Fruit fly (Drosophila melanogaster) whole organism, embryonic: ENCODE data around the gene Cyp18a1.

Source experiments
- Atf-2 ChIP-seq: fragments of 200-800 bp; sonication (Bioruptor generic); optimal IDR thresholded peaks from 2 replicates; lab custom pipeline; 2016; ENCODE audit warnings: missing biosample characterization, missing genetic modification characterization
- Blimp-1 ChIP-seq: fragments of 200-800 bp; sonication (Bioruptor generic); optimal IDR thresholded peaks from 3 replicates; lab custom pipeline; 2018; ENCODE audit warnings: missing biosample characterization, missing genetic modification characterization, mild to moderate bottlenecking, moderate library complexity, missing genetic modification reagents
- CG10431 ChIP-seq: fragments of 200-800 bp; sonication (Bioruptor generic); optimal IDR thresholded peaks from 3 replicates; lab custom pipeline; 2018; ENCODE audit warnings: missing biosample characterization, mild to moderate bottlenecking, missing genetic modification characterization
- CG10565 ChIP-seq: fragments of 200-800 bp; sonication (Bioruptor generic); optimal IDR thresholded peaks from 3 replicates; lab custom pipeline; 2016; ENCODE audit warnings: missing biosample characterization, mild to moderate bottlenecking, missing genetic modification characterization
- CG11695 ChIP-seq: fragments of 200-800 bp; sonication (Bioruptor generic); IDR thresholded peaks from 3 replicates; pipeline ENCODE4 v1.3.6; 2022; ENCODE audit warnings: missing biosample characterization, missing genetic modification characterization
- CG13624 ChIP-seq: fragments of 200-800 bp; sonication (Bioruptor generic); optimal IDR thresholded peaks from 2 replicates; lab custom pipeline; 2016; ENCODE audit warnings: missing biosample characterization, missing genetic modification characterization
- CG13775 ChIP-seq: fragments of 200-800 bp; sonication (Bioruptor generic); optimal IDR thresholded peaks from 3 replicates; lab custom pipeline; 2017; ENCODE audit warnings: missing biosample characterization, mild to moderate bottlenecking, missing genetic modification characterization
- CG15601 ChIP-seq: fragments of 200-800 bp; sonication (Bioruptor generic); optimal IDR thresholded peaks from 3 replicates; lab custom pipeline; 2019; ENCODE audit warnings: missing biosample characterization, mild to moderate bottlenecking, missing genetic modification characterization, moderate library complexity
- CG18011 ChIP-seq: fragments of 200-800 bp; sonication (Bioruptor generic); optimal IDR thresholded peaks from 2 replicates; lab custom pipeline; 2017; ENCODE audit warnings: missing biosample characterization, missing genetic modification characterization, mild to moderate bottlenecking, moderate library complexity, missing genotype
- CG18262 ChIP-seq: fragments of 200-800 bp; optimal IDR thresholded peaks from 3 replicates; lab custom pipeline; 2019; ENCODE audit warnings: missing biosample characterization, mild to moderate bottlenecking, missing genetic modification characterization, moderate library complexity
- CG18619 ChIP-seq: fragments of 200-800 bp; sonication (Bioruptor generic); optimal IDR thresholded peaks from 3 replicates; lab custom pipeline; 2017; ENCODE audit warnings: missing biosample characterization, mild to moderate bottlenecking, missing genetic modification characterization
- CG2199 ChIP-seq: fragments of 200-800 bp; sonication (Bioruptor generic); IDR thresholded peaks from 3 replicates; pipeline ENCODE4 v1.3.6; 2022; ENCODE audit warnings: missing biosample characterization, missing genetic modification characterization
- CG3065 ChIP-seq: fragments of 200-800 bp; sonication (Bioruptor generic); optimal IDR thresholded peaks from 2 replicates; lab custom pipeline; 2016; ENCODE audit warnings: missing biosample characterization, missing genetic modification characterization
- CG3163 ChIP-seq: fragments of 200-800 bp; sonication (Bioruptor generic); optimal IDR thresholded peaks from 3 replicates; lab custom pipeline; 2016; ENCODE audit warnings: missing biosample characterization, missing genetic modification characterization
- CG34224 ChIP-seq: fragments of 200-800 bp; sonication (Bioruptor generic); IDR thresholded peaks from 3 replicates; pipeline ENCODE4 v1.3.6; 2022; ENCODE audit warnings: missing biosample characterization, missing genetic modification characterization; ENCODE audit not compliant: partially characterized antibody
- CG4617 ChIP-seq: fragments of 200-800 bp; sonication (Bioruptor generic); optimal IDR thresholded peaks from 3 replicates; lab custom pipeline; 2016; ENCODE audit warnings: missing biosample characterization, missing genetic modification characterization, borderline replicate concordance
- CG6254 ChIP-seq: fragments of 200-800 bp; sonication (Bioruptor generic); optimal IDR thresholded peaks from 3 replicates; lab custom pipeline; 2017; ENCODE audit warnings: mild to moderate bottlenecking, missing biosample characterization, missing genetic modification reagents, missing genetic modification characterization
- CG7271 ChIP-seq: fragments of 200-800 bp; sonication (Bioruptor generic); optimal IDR thresholded peaks from 2 replicates; lab custom pipeline; 2018; ENCODE audit warnings: missing biosample characterization, mild to moderate bottlenecking, missing genetic modification characterization, moderate library complexity
- CG8478 ChIP-seq: fragments of >200 bp; optimal IDR thresholded peaks from 2 replicates; lab custom pipeline; 2018
- Doc3 ChIP-seq: fragments of 200-800 bp; sonication (Bioruptor generic); IDR thresholded peaks from 3 replicates; pipeline ENCODE4 v1.3.6; 2022; ENCODE audit warnings: missing biosample characterization, missing genetic modification characterization; ENCODE audit not compliant: partially characterized antibody
- Fer2 ChIP-seq: fragments of 200-800 bp; sonication (Bioruptor generic); optimal IDR thresholded peaks from 2 replicates; lab custom pipeline; 2018; ENCODE audit warnings: missing biosample characterization, mild to moderate bottlenecking, missing genetic modification characterization, moderate library complexity
- HLH54F ChIP-seq: fragments of 200-800 bp; sonication (Bioruptor generic); optimal IDR thresholded peaks from 3 replicates; lab custom pipeline; 2016; ENCODE audit warnings: missing biosample characterization, missing genetic modification characterization
- Hand ChIP-seq: fragments of 200-800 bp; sonication (Bioruptor generic); optimal IDR thresholded peaks from 2 replicates; lab custom pipeline; 2017; ENCODE audit warnings: mild to moderate bottlenecking, missing biosample characterization, missing genetic modification reagents, missing genetic modification characterization
- Hsf ChIP-seq: fragments of 200-800 bp; sonication (Bioruptor generic); optimal IDR thresholded peaks from 3 replicates; lab custom pipeline; 2016; ENCODE audit warnings: missing biosample characterization, missing genetic modification characterization
- Lhr ChIP-seq: fragments of 200-800 bp; sonication (Bioruptor generic); optimal IDR thresholded peaks from 3 replicates; lab custom pipeline; 2017; ENCODE audit warnings: mild to moderate bottlenecking, missing biosample characterization, missing genetic modification reagents, missing genetic modification characterization
- NC2β ChIP-seq: fragments of 200-800 bp; sonication (Bioruptor generic); optimal IDR thresholded peaks from 2 replicates; lab custom pipeline; 2016; ENCODE audit warnings: missing biosample characterization, missing genetic modification characterization
- Ssrp ChIP-seq: fragments of 200-800 bp; sonication (Bioruptor generic); optimal IDR thresholded peaks from 2 replicates; lab custom pipeline; 2018; ENCODE audit warnings: missing biosample characterization, mild to moderate bottlenecking, missing genetic modification characterization, moderate library complexity
- Taf1 ChIP-seq: fragments of 200-800 bp; sonication (Bioruptor generic); IDR thresholded peaks from 2 replicates; pipeline ENCODE4 v1.3.6; 2022; ENCODE audit warnings: missing biosample characterization, missing genetic modification characterization
- ab ChIP-seq: fragments of 200-800 bp; sonication (Bioruptor generic); optimal IDR thresholded peaks from 2 replicates; lab custom pipeline; 2016; ENCODE audit warnings: missing biosample characterization, missing genetic modification characterization
- ara ChIP-seq: fragments of 200-800 bp; sonication (Bioruptor generic); IDR thresholded peaks from 2 replicates; pipeline ENCODE4 v1.3.6; 2022; ENCODE audit warnings: missing biosample characterization, missing genetic modification characterization
- bigmax ChIP-seq: fragments of 200-800 bp; sonication (Bioruptor generic); optimal IDR thresholded peaks from 2 replicates; lab custom pipeline; 2018; ENCODE audit warnings: missing biosample characterization, mild to moderate bottlenecking, missing genetic modification characterization
- chif ChIP-seq, 2 experiments: fragments of 200-800 bp; sonication (Bioruptor generic); optimal IDR thresholded peaks; 3 replicates each; lab custom pipeline; 2016; ENCODE audit warnings: missing biosample characterization in 2 of 2, missing genetic modification characterization in 2 of 2
- croc ChIP-seq: fragments of 200-800 bp; sonication (Bioruptor generic); conservative IDR thresholded peaks from 3 replicates; pipeline ENCODE4 v1.3.6; 2022; ENCODE audit warnings: missing biosample characterization, missing genetic modification characterization
- dm ChIP-seq: fragments of 200-800 bp; sonication (Bioruptor generic); optimal IDR thresholded peaks from 3 replicates; lab custom pipeline; 2016; ENCODE audit warnings: missing biosample characterization, missing genetic modification characterization
- esg ChIP-seq: fragments of 200-800 bp; sonication (Bioruptor generic); conservative IDR thresholded peaks from 2 replicates; pipeline ENCODE4 v1.3.6; 2022; ENCODE audit warnings: missing biosample characterization, missing genetic modification characterization
- fd64A ChIP-seq: fragments of 200-800 bp; sonication (Bioruptor generic); optimal IDR thresholded peaks from 3 replicates; lab custom pipeline; 2018; ENCODE audit warnings: missing biosample characterization, mild to moderate bottlenecking, missing genetic modification characterization
- fru ChIP-seq: fragments of >200 bp; optimal IDR thresholded peaks from 2 replicates; lab custom pipeline; 2017
- gcm ChIP-seq: fragments of 200-800 bp; sonication (Bioruptor generic); optimal IDR thresholded peaks from 2 replicates; lab custom pipeline; 2019; ENCODE audit warnings: missing biosample characterization, mild to moderate bottlenecking, missing genetic modification characterization, moderate library complexity
- gt ChIP-seq: fragments of 200-800 bp; sonication (Bioruptor generic); IDR thresholded peaks from 2 replicates; pipeline ENCODE4 v1.3.6; 2022; ENCODE audit warnings: missing biosample characterization, missing genetic modification characterization
- hb ChIP-seq: fragments of 200-800 bp; sonication (Bioruptor generic); IDR thresholded peaks from 3 replicates; pipeline ENCODE4 v1.3.6; 2022; ENCODE audit warnings: missing biosample characterization, missing genetic modification characterization; ENCODE audit not compliant: partially characterized antibody
- insv ChIP-seq, 2 experiments: fragments of 200-800 bp; sonication (Bioruptor generic); optimal IDR thresholded peaks; 3 replicates each; lab custom pipeline; 2016 to 2018; ENCODE audit warnings: missing biosample characterization in 2 of 2, missing genetic modification characterization in 2 of 2
- jumu ChIP-seq: fragments of 200-800 bp; sonication (Bioruptor generic); optimal IDR thresholded peaks from 3 replicates; lab custom pipeline; 2016; ENCODE audit warnings: missing biosample characterization, missing genetic modification characterization
- knrl ChIP-seq: fragments of 200-800 bp; sonication (Bioruptor generic); IDR thresholded peaks from 3 replicates; pipeline ENCODE4 v1.3.6; 2022; ENCODE audit warnings: missing biosample characterization, missing genetic modification characterization; ENCODE audit not compliant: partially characterized antibody
- lbe ChIP-seq: fragments of 200-800 bp; sonication (Bioruptor generic); optimal IDR thresholded peaks from 2 replicates; lab custom pipeline; 2016; ENCODE audit warnings: missing biosample characterization, mild to moderate bottlenecking, missing genetic modification characterization
- nerfin-1 ChIP-seq: fragments of 200-800 bp; sonication (Bioruptor generic); optimal IDR thresholded peaks from 3 replicates; lab custom pipeline; 2019; ENCODE audit warnings: missing biosample characterization, mild to moderate bottlenecking, missing genetic modification characterization, moderate library complexity
- nom ChIP-seq: fragments of 200-800 bp; sonication (Bioruptor generic); optimal IDR thresholded peaks from 2 replicates; lab custom pipeline; 2017; ENCODE audit warnings: missing biosample characterization, missing genetic modification characterization, mild to moderate bottlenecking, moderate library complexity, missing genetic modification reagents
- ro ChIP-seq: fragments of 200-800 bp; sonication (Bioruptor generic); IDR thresholded peaks from 2 replicates; pipeline ENCODE4 v1.3.6; 2022; ENCODE audit warnings: missing biosample characterization, missing genetic modification characterization
- sna ChIP-seq: fragments of 200-800 bp; sonication (Bioruptor generic); IDR thresholded peaks from 2 replicates; pipeline ENCODE4 v1.3.6; 2022; ENCODE audit warnings: missing biosample characterization, missing genetic modification characterization; ENCODE audit not compliant: partially characterized antibody
- sug ChIP-seq: fragments of 200-800 bp; optimal IDR thresholded peaks from 2 replicates; lab custom pipeline; 2019; ENCODE audit warnings: missing biosample characterization, mild to moderate bottlenecking, missing genetic modification characterization, moderate library complexity
- zen2 ChIP-seq: fragments of 200-800 bp; sonication (Bioruptor generic); IDR thresholded peaks from 3 replicates; pipeline ENCODE4 v1.3.6; 2022; ENCODE audit warnings: missing biosample characterization, missing genetic modification characterization; ENCODE audit not compliant: partially characterized antibody

The Cyp18a1 gene

dm6 chrX:18645720-18646213 lies 47.1 kb downstream of the Cyp18a1 start (continued):
- TF ChIP-seq CG18011 (GFP tag; lab: Kevin White, UChicago) (peak; percentile 14), CG4617 (GFP tag; lab: Kevin White, UChicago) (peak; percentile 19), gt (GFP tag; lab: Robert Waterston, UW) (0 out of 2 replicates have a peak, but pooled peaks have one; percentile 13), nom (GFP tag; lab: Kevin White, UChicago) (no peak), Lhr (no peak), Hand (GFP tag; lab: Kevin White, UChicago) (peak; percentile 49), gcm (GFP tag; lab: Kevin White, UChicago) (peak; percentile 43), chif (GFP tag; optimal IDR thresholded peaks at IDR 0.05; lab: Kevin White, UChicago) (peak; percentile 37 to 65), CG7271 (tag; lab: Kevin White, UChicago) (no peak), bigmax (GFP tag; lab: Kevin White, UChicago) (no peak), ab (GFP tag; lab: Kevin White, UChicago) (no peak), CG6254 (GFP tag; lab: Kevin White, UChicago) (peak; percentile 35), Doc3 (no peak), Atf-2 (GFP tag; lab: Kevin White, UChicago) (peak; percentile 21), CG13775 (GFP tag; lab: Kevin White, UChicago) (peak; percentile 67), CG10565 (peak; percentile 31), nerfin-1 (tag; lab: Kevin White, UChicago) (peak; percentile 40), CG18262 (tag; lab: Kevin White, UChicago) (peak; percentile 71), CG34224 (no peak), zen2 (GFP tag; lab: Robert Waterston, UW) (no peak), Fer2 (no peak), CG10431 (GFP tag; lab: Kevin White, UChicago) (no peak), jumu (GFP tag; lab: Kevin White, UChicago) (peak; percentile 29), HLH54F (GFP tag; lab: Kevin White, UChicago) (peak; percentile 51), ara (peak; percentile 51; the same call in 1 of the 2 replicates), CG3065 (no peak), fru (lab: Kevin White, UChicago) (no peak), CG3163 (GFP tag; lab: Kevin White, UChicago) (no peak), CG18619 (GFP tag; lab: Kevin White, UChicago) (peak; percentile 45), sug (tag; lab: Kevin White, UChicago) (no peak), dm (GFP tag; lab: Kevin White, UChicago) (peak; percentile 18), Taf1 (GFP tag; lab: Robert Waterston, UW) (no peak), CG2199 (GFP tag; lab: Robert Waterston, UW) (no peak), ro (no peak), Hsf (GFP tag; lab: Kevin White, UChicago) (peak; percentile 57), knrl (GFP tag; lab: Robert Waterston, UW) (no peak), CG15601 (peak; percentile 60), hb (no peak), CG11695 (GFP tag; lab: Robert Waterston, UW) (peak; percentile 47; the same call in 1 of the 3 replicates), esg (peak; percentile 60), NC2β (peak; percentile 44), Blimp-1 (GFP tag; lab: Kevin White, UChicago) (peak; percentile 66), Ssrp (tag; lab: Kevin White, UChicago) (peak; percentile 71), sna (no peak), croc (GFP tag; lab: Robert Waterston, UW) (0 out of 3 replicates have a peak, but pooled peaks have one; percentile 22), fd64A (GFP tag; lab: Kevin White, UChicago) (peak; percentile 30), CG13624 (peak; percentile 29), insv (GFP tag; optimal IDR thresholded peaks at IDR 0.05; lab: Kevin White, UChicago) (no peak), lbe (peak; percentile 1), CG8478 (lab: Kevin White, UChicago) (no peak)
